Worm (Caenorhabditis elegans) whole organism, mixed stage, embryonic: ENCODE measurements around the gene K11G9.5.
A peak's percentile ranks its signal among the peaks of the same experiment; 100 is the strongest.

Experiments used
- M03D4.4 ChIP-seq: sonication (generic microtip); optimal IDR thresholded peaks from 2 replicates; lab custom pipeline; 2017; ENCODE audit warnings: mild to moderate bottlenecking, missing genetic modification characterization, missing compliant biosample characterization
- bed-3 ChIP-seq: fragments of 200-800 bp; sonication (Bioruptor generic); optimal IDR thresholded peaks from 3 replicates; lab custom pipeline; 2018; ENCODE audit warnings: mild to moderate bottlenecking, missing genetic modification characterization, moderate library complexity, missing compliant biosample characterization
- ceh-39 ChIP-seq: fragments of 150-350 bp; optimal IDR thresholded peaks from 2 replicates; lab custom pipeline; 2014; ENCODE audit warnings: missing biosample characterization, missing genetic modification characterization
- ceh-43 ChIP-seq: fragments of 200-800 bp; sonication (Bioruptor generic); optimal IDR thresholded peaks from 2 replicates; lab custom pipeline; 2018; ENCODE audit warnings: mild to moderate bottlenecking, missing genetic modification characterization, moderate library complexity, missing compliant biosample characterization
- ceh-83 ChIP-seq: fragments of 200-800 bp; sonication (Bioruptor generic); optimal IDR thresholded peaks from 2 replicates; lab custom pipeline; 2018; ENCODE audit warnings: mild to moderate bottlenecking, missing genetic modification characterization, missing compliant biosample characterization
- ces-1 ChIP-seq: fragments of 150-350 bp; optimal IDR thresholded peaks from 2 replicates; lab custom pipeline; 2014; ENCODE audit warnings: missing biosample characterization, missing genetic modification reagents, missing genetic modification characterization
- cnd-1 ChIP-seq: fragments of 200-800 bp; sonication (Bioruptor generic); optimal IDR thresholded peaks from 2 replicates; lab custom pipeline; 2018; ENCODE audit warnings: mild to moderate bottlenecking, missing genetic modification characterization, missing compliant biosample characterization
- drap-1 ChIP-seq: fragments of 200-800 bp; sonication (Bioruptor generic); optimal IDR thresholded peaks from 3 replicates; lab custom pipeline; 2018; ENCODE audit warnings: mild to moderate bottlenecking, missing genetic modification characterization, missing compliant biosample characterization
- elt-1 ChIP-seq: sonication (generic microtip); optimal IDR thresholded peaks from 2 replicates; lab custom pipeline; 2017; ENCODE audit warnings: missing genetic modification characterization, mild to moderate bottlenecking, missing compliant biosample characterization, antibody characterized with exemption, moderate library complexity, borderline replicate concordance; ENCODE audit not compliant: insufficient read depth
- elt-3 ChIP-seq: fragments of 150-350 bp; optimal IDR thresholded peaks from 2 replicates; lab custom pipeline; 2014; ENCODE audit warnings: missing biosample characterization, missing genetic modification characterization
- flh-1 ChIP-seq: fragments of 200-800 bp; sonication (Bioruptor generic); optimal IDR thresholded peaks from 2 replicates; lab custom pipeline; 2018; ENCODE audit warnings: mild to moderate bottlenecking, missing genetic modification characterization, moderate library complexity, missing compliant biosample characterization
- hlh-1 ChIP-seq: fragments of 150-350 bp; optimal IDR thresholded peaks from 2 replicates; lab custom pipeline; 2014; ENCODE audit warnings: missing biosample characterization, missing genetic modification reagents, missing genetic modification characterization
- lin-13 ChIP-seq: fragments of 150-350 bp; optimal IDR thresholded peaks from 2 replicates; lab custom pipeline; 2014; ENCODE audit warnings: missing biosample characterization, missing genetic modification characterization
- lsy-2 ChIP-seq: fragments of 150-350 bp; optimal IDR thresholded peaks from 2 replicates; lab custom pipeline; 2014; ENCODE audit warnings: missing biosample characterization, missing genetic modification characterization
- mab-5 ChIP-seq: fragments of 150-350 bp; optimal IDR thresholded peaks from 2 replicates; lab custom pipeline; 2014; ENCODE audit warnings: missing biosample characterization, missing genetic modification characterization
- mep-1 ChIP-seq: fragments of 150-350 bp; optimal IDR thresholded peaks from 2 replicates; lab custom pipeline; 2017; ENCODE audit warnings: missing biosample characterization, missing genetic modification reagents, missing genetic modification characterization, inconsistent platforms
- mls-2 ChIP-seq: sonication (generic microtip); optimal IDR thresholded peaks from 2 replicates; lab custom pipeline; 2016; ENCODE audit warnings: mild to moderate bottlenecking, missing genetic modification characterization, moderate library complexity, missing compliant biosample characterization
- nhr-12 ChIP-seq: fragments of 150-350 bp; optimal IDR thresholded peaks from 2 replicates; lab custom pipeline; 2014; ENCODE audit warnings: missing biosample characterization, missing genetic modification characterization
- nhr-2 ChIP-seq: fragments of 150-350 bp; optimal IDR thresholded peaks from 2 replicates; lab custom pipeline; 2014; ENCODE audit warnings: missing biosample characterization, missing genetic modification characterization
- nhr-237 ChIP-seq: fragments of 150-350 bp; optimal IDR thresholded peaks from 2 replicates; lab custom pipeline; 2014; ENCODE audit warnings: missing biosample characterization, missing genetic modification characterization
- nhr-28 ChIP-seq: fragments of 150-350 bp; optimal IDR thresholded peaks from 2 replicates; lab custom pipeline; 2014; ENCODE audit warnings: missing biosample characterization, missing genetic modification characterization
- nhr-76 ChIP-seq: sonication (generic microtip); optimal IDR thresholded peaks from 2 replicates; lab custom pipeline; 2017; ENCODE audit warnings: missing biosample characterization, missing genetic modification characterization
- pha-4 ChIP-seq: fragments of 150-350 bp; optimal IDR thresholded peaks from 2 replicates; lab custom pipeline; 2018; ENCODE audit warnings: missing biosample characterization, missing genetic modification reagents, missing genetic modification characterization
- sem-2 ChIP-seq: fragments of 200-800 bp; sonication (Bioruptor generic); optimal IDR thresholded peaks from 2 replicates; lab custom pipeline; 2018; ENCODE audit warnings: mild to moderate bottlenecking, missing genetic modification characterization, missing compliant biosample characterization
- snpc-4 ChIP-seq: fragments of 150-350 bp; optimal IDR thresholded peaks from 2 replicates; lab custom pipeline; 2014; ENCODE audit warnings: missing biosample characterization, missing genetic modification characterization
- sptf-1 ChIP-seq: sonication (generic microtip); optimal IDR thresholded peaks from 2 replicates; lab custom pipeline; 2017; ENCODE audit warnings: mild to moderate bottlenecking, missing genetic modification characterization, moderate library complexity, missing compliant biosample characterization
- tbx-8 ChIP-seq: fragments of 200-800 bp; sonication (Bioruptor generic); optimal IDR thresholded peaks from 2 replicates; lab custom pipeline; 2018; ENCODE audit warnings: mild to moderate bottlenecking, missing genetic modification characterization, moderate library complexity, missing compliant biosample characterization
- unc-120 ChIP-seq: sonication (generic microtip); optimal IDR thresholded peaks from 2 replicates; lab custom pipeline; 2017; ENCODE audit warnings: missing genetic modification characterization, missing compliant biosample characterization; ENCODE audit not compliant: poor library complexity, severe bottlenecking
- unc-39 ChIP-seq: fragments of 150-350 bp; optimal IDR thresholded peaks from 2 replicates; lab custom pipeline; 2014; ENCODE audit warnings: missing biosample characterization, missing genetic modification characterization
- unc-62 ChIP-seq: fragments of 150-350 bp; optimal IDR thresholded peaks from 2 replicates; lab custom pipeline; 2014; ENCODE audit warnings: missing biosample characterization, missing genetic modification reagents, missing genetic modification characterization
- zip-8 ChIP-seq: fragments of 150-350 bp; optimal IDR thresholded peaks from 2 replicates; lab custom pipeline; 2014; ENCODE audit warnings: missing biosample characterization, missing genetic modification characterization
- ztf-11 ChIP-seq: fragments of 150-350 bp; optimal IDR thresholded peaks from 2 replicates; lab custom pipeline; 2014; ENCODE audit warnings: missing biosample characterization, missing genetic modification characterization

K11G9.5 gene

DNA sequence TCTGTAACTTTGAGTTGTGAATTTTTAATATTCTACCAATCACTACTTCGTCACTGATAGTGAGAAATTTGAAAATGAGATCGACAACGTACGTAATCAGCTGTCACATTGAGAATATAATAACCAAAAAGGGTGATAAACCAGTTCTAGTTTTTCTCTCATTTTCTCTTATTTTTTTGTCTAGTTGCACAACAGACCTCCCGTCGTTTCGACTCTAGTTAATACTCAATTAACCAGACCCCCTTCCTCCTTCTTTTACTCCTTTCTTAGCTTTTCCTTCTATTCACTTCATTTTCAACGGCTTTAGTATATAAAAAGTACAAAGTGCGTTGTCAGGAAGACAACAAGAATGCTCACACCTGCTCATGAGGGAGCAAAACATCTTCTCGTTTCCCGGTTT is 38.9 kb upstream of the K11G9.5 start, which contains the start of gene ZC487.1:
TSS of gene ZC487.1 (plus strand) at position 301 of the 400 bp plus-strand sequence.
- no peak for TF ChIP-seq ceh-39 (tag; lab: Kevin White, UChicago)
- no peak for TF ChIP-seq ces-1
- no peak for TF ChIP-seq mls-2 (tag; lab: Kevin White, UChicago)
- no peak for TF ChIP-seq nhr-237 (tag; lab: Kevin White, UChicago)
- no peak for TF ChIP-seq lin-13 (tag; lab: Kevin White, UChicago)
- no peak for TF ChIP-seq tbx-8 (GFP tag; lab: Kevin White, UChicago)
- TF ChIP-seq lsy-2 (tag; lab: Kevin White, UChicago): no peak
- TF ChIP-seq sem-2 (GFP tag; lab: Kevin White, UChicago): no peak
- no peak for TF ChIP-seq mab-5 (tag; lab: Kevin White, UChicago)
- no peak for TF ChIP-seq flh-1 (GFP tag; lab: Kevin White, UChicago)
- TF ChIP-seq unc-62 (GFP tag; lab: Kevin White, UChicago): no peak
- TF ChIP-seq nhr-76: no peak
- no peak for TF ChIP-seq snpc-4 (tag; lab: Kevin White, UChicago)
- TF ChIP-seq zip-8 (tag; lab: Kevin White, UChicago): no peak
- TF ChIP-seq unc-39 (tag; lab: Kevin White, UChicago): no peak
- TF ChIP-seq M03D4.4: no peak
- TF ChIP-seq hlh-1: no peak
- no peak for TF ChIP-seq mep-1 (tag; lab: Kevin White, UChicago)
- no peak for TF ChIP-seq drap-1 (GFP tag; lab: Kevin White, UChicago)

DNA sequence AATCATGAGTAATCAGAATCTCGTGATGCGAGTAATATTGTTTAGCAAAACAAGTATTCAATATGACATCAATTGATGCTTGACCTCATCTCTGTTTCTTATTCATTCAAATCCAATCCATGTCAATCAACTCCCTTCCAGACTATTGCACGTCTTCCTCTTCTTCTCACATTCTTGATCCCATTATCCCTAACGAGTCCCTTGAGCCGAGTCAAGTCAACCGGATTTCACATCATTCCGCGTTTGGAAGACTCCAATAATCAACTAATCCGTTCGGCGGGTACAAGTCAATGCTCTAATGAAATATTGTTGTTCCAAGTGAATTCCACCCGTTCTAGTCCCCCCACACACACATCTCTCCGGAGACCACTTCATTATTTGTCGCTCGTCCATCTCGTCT is 38.0 kb upstream of the K11G9.5 start:
- TF ChIP-seq ces-1 (peak; percentile 96), pha-4 (no peak)

ce11 chrV:6722378-6722777 is 34.1 kb upstream of the K11G9.5 start, which contains the start of gene ZC487.2:
Gene ZC487.2, minus strand, starts transcription at chrV:6722478.
- TF ChIP-seq unc-62 (GFP tag; lab: Kevin White, UChicago) (no peak), ces-1 (no peak), pha-4 (no peak), ceh-43 (GFP tag; lab: Kevin White, UChicago) (no peak), snpc-4 (tag; lab: Kevin White, UChicago) (no peak), elt-3 (no peak), nhr-12 (tag; lab: Kevin White, UChicago) (no peak), elt-1 (tag; lab: Kevin White, UChicago) (no peak)

ce11 chrV:6718232-6718631 is 29.9 kb upstream of the K11G9.5 start, which contains the start of gene srg-30:
Gene srg-30, minus strand, starts transcription at chrV:6718332.
- TF ChIP-seq lsy-2 (tag; lab: Kevin White, UChicago) (no peak), ceh-83 (GFP tag; lab: Kevin White, UChicago) (no peak), mep-1 (tag; lab: Kevin White, UChicago) (no peak), pha-4 (no peak), sptf-1 (tag; lab: Kevin White, UChicago) (no peak), M03D4.4 (no peak), unc-39 (tag; lab: Kevin White, UChicago) (no peak), ztf-11 (tag; lab: Kevin White, UChicago) (no peak), elt-3 (no peak), hlh-1 (no peak), snpc-4 (tag; lab: Kevin White, UChicago) (no peak), nhr-76 (no peak), nhr-28 (tag; lab: Kevin White, UChicago) (no peak), unc-62 (GFP tag; lab: Kevin White, UChicago) (no peak), ceh-43 (GFP tag; lab: Kevin White, UChicago) (no peak), mls-2 (tag; lab: Kevin White, UChicago) (no peak), nhr-2 (tag; lab: Kevin White, UChicago) (no peak)

DNA sequence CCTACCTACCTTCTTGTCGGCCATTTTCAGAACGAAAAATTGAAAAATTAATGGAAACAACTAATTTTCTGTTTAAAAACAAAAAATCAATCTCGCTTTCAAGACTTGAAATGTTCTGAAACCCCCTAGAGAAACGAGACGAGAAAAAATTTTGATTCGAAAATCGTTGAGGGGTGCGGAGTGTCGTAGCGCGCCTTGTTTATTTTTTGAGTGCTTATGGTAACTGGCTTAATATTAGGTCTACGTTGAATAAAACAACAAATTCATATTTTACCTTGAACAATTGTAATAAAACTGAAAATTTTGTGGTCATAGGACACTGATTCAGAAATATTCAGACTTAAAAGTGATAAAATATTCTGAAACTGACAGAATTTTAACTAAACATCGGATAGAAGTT is 22.2 kb upstream of the K11G9.5 start, which contains the start of gene sna-1:
TSS of gene sna-1 (minus strand) at position 218 of the 400 bp plus-strand sequence.
- TF ChIP-seq mls-2 (tag; lab: Kevin White, UChicago): no peak
- no peak for TF ChIP-seq tbx-8 (GFP tag; lab: Kevin White, UChicago)
- no peak for TF ChIP-seq M03D4.4

ce11 chrV:6709050-6709683 is 20.9 kb upstream of the K11G9.5 start, which contains the start of gene dlst-1:
Gene dlst-1, minus strand, starts transcription at chrV:6709101.
- TF ChIP-seq mls-2 (tag; lab: Kevin White, UChicago) (peak; percentile 71), unc-120 (tag; lab: Kevin White, UChicago) (peak; percentile 22), mep-1 (tag; lab: Kevin White, UChicago) (peak; percentile 44), sptf-1 (tag; lab: Kevin White, UChicago) (peak; percentile 80), tbx-8 (GFP tag; lab: Kevin White, UChicago) (peak; percentile 29), bed-3 (peak; percentile 13), zip-8 (tag; lab: Kevin White, UChicago) (no peak), drap-1 (GFP tag; lab: Kevin White, UChicago) (peak; percentile 58), lin-13 (tag; lab: Kevin White, UChicago) (no peak), ceh-43 (GFP tag; lab: Kevin White, UChicago) (peak; percentile 59), cnd-1 (peak; percentile 7), ceh-83 (GFP tag; lab: Kevin White, UChicago) (peak; percentile 55), M03D4.4 (peak; percentile 76), ztf-11 (tag; lab: Kevin White, UChicago) (no peak)
